Worm (Caenorhabditis elegans) whole organism, young adult: ENCODE data around the gene F53C3.1.

Source experiments
- F10E7.11 ChIP-seq: sonication (generic microtip); optimal IDR thresholded peaks from 2 replicates; lab custom pipeline; 2017; ENCODE audit warnings: mild to moderate bottlenecking, missing genetic modification characterization, moderate library complexity, missing compliant biosample characterization
- F37B4.10 ChIP-seq: fragments of 200-800 bp; sonication (Bioruptor generic); IDR thresholded peaks from 2 replicates; pipeline ENCODE4 v1.3.6; 2022; ENCODE audit warnings: missing genetic modification characterization, missing compliant biosample characterization
- F49E8.2 ChIP-seq: sonication (generic microtip); optimal IDR thresholded peaks from 3 replicates; lab custom pipeline; 2017; ENCODE audit warnings: missing genetic modification characterization, mild to moderate bottlenecking, missing compliant biosample characterization, antibody characterized with exemption, moderate library complexity; ENCODE audit not compliant: insufficient read depth
- F57C9.4 ChIP-seq: sonication (generic microtip); optimal IDR thresholded peaks from 2 replicates; lab custom pipeline; 2017; ENCODE audit warnings: mild to moderate bottlenecking, missing genetic modification characterization, missing compliant biosample characterization
- K11D2.4 ChIP-seq: fragments of 200-800 bp; sonication (Bioruptor generic); IDR thresholded peaks from 2 replicates; pipeline ENCODE4 v1.3.6; 2022; ENCODE audit warnings: missing genetic modification reagents, missing genetic modification characterization, missing compliant biosample characterization
- Y53F4B.3 ChIP-seq: fragments of 200-800 bp; sonication (Bioruptor generic); IDR thresholded peaks from 2 replicates; pipeline ENCODE4 v1.3.6; 2022; ENCODE audit warnings: missing genetic modification reagents, missing genetic modification characterization, missing compliant biosample characterization
- Y56A3A.18 ChIP-seq: fragments of 200-800 bp; sonication (Bioruptor generic); IDR thresholded peaks from 2 replicates; pipeline ENCODE4 v1.3.6; 2022; ENCODE audit warnings: missing genetic modification reagents, missing genetic modification characterization, missing compliant biosample characterization
- Y95B8A.8 ChIP-seq: fragments of 200-800 bp; sonication (Bioruptor generic); IDR thresholded peaks from 2 replicates; pipeline ENCODE4 v1.3.6; 2022; ENCODE audit warnings: missing genetic modification reagents, missing genetic modification characterization, missing compliant biosample characterization
- aptf-2 ChIP-seq: fragments of 200-800 bp; sonication (Bioruptor generic); conservative IDR thresholded peaks from 2 replicates; pipeline ENCODE4 v1.3.6; 2022; ENCODE audit warnings: missing genetic modification reagents, missing genetic modification characterization, missing compliant biosample characterization
- atf-7 ChIP-seq: sonication (generic microtip); optimal IDR thresholded peaks from 2 replicates; lab custom pipeline; 2017; ENCODE audit warnings: mild to moderate bottlenecking, missing genetic modification characterization, missing compliant biosample characterization
- attf-3 ChIP-seq: fragments of 200-800 bp; sonication (Bioruptor generic); conservative IDR thresholded peaks from 2 replicates; pipeline ENCODE4 v1.3.6; 2022; ENCODE audit warnings: missing genetic modification reagents, missing genetic modification characterization, missing compliant biosample characterization
- attf-5 ChIP-seq: fragments of 200-800 bp; sonication (Bioruptor generic); optimal IDR thresholded peaks from 2 replicates; lab custom pipeline; 2018; ENCODE audit warnings: mild to moderate bottlenecking, missing genetic modification characterization, missing compliant biosample characterization
- ccch-3 ChIP-seq: fragments of 200-800 bp; sonication (Bioruptor generic); optimal IDR thresholded peaks from 2 replicates; lab custom pipeline; 2018; ENCODE audit warnings: mild to moderate bottlenecking, missing genetic modification characterization, missing compliant biosample characterization
- ceh-100 ChIP-seq: fragments of 200-800 bp; sonication (Bioruptor generic); IDR thresholded peaks from 2 replicates; pipeline ENCODE4 v1.3.6; 2022; ENCODE audit warnings: missing genetic modification reagents, missing genetic modification characterization, missing compliant biosample characterization
- ceh-27 ChIP-seq: fragments of 200-800 bp; sonication (Bioruptor generic); optimal IDR thresholded peaks from 2 replicates; lab custom pipeline; 2018; ENCODE audit warnings: mild to moderate bottlenecking, missing genetic modification characterization, moderate library complexity, missing compliant biosample characterization
- ceh-79 ChIP-seq: sonication (generic microtip); optimal IDR thresholded peaks from 2 replicates; lab custom pipeline; 2017; ENCODE audit warnings: mild to moderate bottlenecking, missing genetic modification characterization, missing compliant biosample characterization
- die-1 ChIP-seq: sonication (generic microtip); optimal IDR thresholded peaks from 2 replicates; lab custom pipeline; 2016; ENCODE audit warnings: missing genotype, mild to moderate bottlenecking, missing genetic modification characterization, missing compliant biosample characterization
- efl-1 ChIP-seq: fragments of 150-350 bp; optimal IDR thresholded peaks from 2 replicates; lab custom pipeline; 2014; ENCODE audit warnings: missing biosample characterization, missing genetic modification reagents, missing genetic modification characterization
- ekl-4 ChIP-seq: fragments of 200-800 bp; sonication (Bioruptor generic); IDR thresholded peaks from 2 replicates; pipeline ENCODE4 v1.3.6; 2022; ENCODE audit warnings: missing genetic modification reagents, missing genetic modification characterization, missing compliant biosample characterization
- ets-4 ChIP-seq: fragments of 200-800 bp; sonication (Bioruptor generic); optimal IDR thresholded peaks from 2 replicates; lab custom pipeline; 2018; ENCODE audit warnings: mild to moderate bottlenecking, missing genetic modification characterization, missing compliant biosample characterization
- gei-17 ChIP-seq: fragments of 200-800 bp; sonication (Bioruptor generic); optimal IDR thresholded peaks from 2 replicates; lab custom pipeline; 2018; ENCODE audit warnings: mild to moderate bottlenecking, missing genetic modification characterization, missing compliant biosample characterization
- hmg-1.2 ChIP-seq: fragments of 200-800 bp; sonication (Bioruptor generic); IDR thresholded peaks from 2 replicates; pipeline ENCODE4 v1.3.6; 2022; ENCODE audit warnings: missing genetic modification reagents, missing genetic modification characterization, missing compliant biosample characterization
- hmg-20 ChIP-seq: fragments of 200-800 bp; sonication (Bioruptor generic); IDR thresholded peaks from 2 replicates; pipeline ENCODE4 v1.3.6; 2022; ENCODE audit warnings: missing genetic modification reagents, missing genetic modification characterization, missing compliant biosample characterization
- lag-1 ChIP-seq: fragments of 200-800 bp; sonication (Bioruptor generic); IDR thresholded peaks from 2 replicates; pipeline ENCODE4 v1.3.6; 2022; ENCODE audit warnings: missing genetic modification reagents, missing genetic modification characterization, missing compliant biosample characterization
- let-607 ChIP-seq, 2 experiments: fragments of 200-800 bp in 1 of 2; sonication (Bioruptor generic) in 1 of 2; sonication (generic microtip) in 1 of 2; optimal IDR thresholded peaks; 2 replicates each; lab custom pipeline; 2016 to 2018; ENCODE audit warnings: mild to moderate bottlenecking in 2 of 2, missing compliant biosample characterization in 2 of 2, missing genetic modification characterization in 2 of 2, moderate library complexity in 2 of 2, missing genotype in 1 of 2
- lin-54 ChIP-seq: fragments of 200-800 bp; sonication (Bioruptor generic); optimal IDR thresholded peaks from 2 replicates; lab custom pipeline; 2018; ENCODE audit warnings: mild to moderate bottlenecking, missing genetic modification characterization, missing compliant biosample characterization
- lsy-27 ChIP-seq: sonication (generic microtip); optimal IDR thresholded peaks from 2 replicates; lab custom pipeline; 2017; ENCODE audit warnings: missing genetic modification characterization, mild to moderate bottlenecking, missing compliant biosample characterization, antibody characterized with exemption, missing genotype, borderline replicate concordance; ENCODE audit not compliant: insufficient read depth
- madf-10 ChIP-seq: sonication (generic microtip); optimal IDR thresholded peaks from 2 replicates; lab custom pipeline; 2016; ENCODE audit warnings: mild to moderate bottlenecking, missing genetic modification characterization, missing compliant biosample characterization
- madf-3 ChIP-seq: fragments of 200-800 bp; sonication (Bioruptor generic); IDR thresholded peaks from 2 replicates; pipeline ENCODE4 v1.3.6; 2022; ENCODE audit warnings: missing genetic modification reagents, missing genetic modification characterization, missing compliant biosample characterization
- madf-8 ChIP-seq: fragments of 200-800 bp; sonication (Bioruptor generic); conservative IDR thresholded peaks from 2 replicates; pipeline ENCODE4 v1.3.6; 2022; ENCODE audit warnings: missing genetic modification reagents, missing genetic modification characterization, missing compliant biosample characterization
- nfya-2 ChIP-seq: fragments of 200-800 bp; sonication (Bioruptor generic); IDR thresholded peaks from 2 replicates; pipeline ENCODE4 v1.3.6; 2022; ENCODE audit warnings: missing genetic modification reagents, missing genetic modification characterization, missing compliant biosample characterization
- nhr-80 ChIP-seq: sonication (generic microtip); optimal IDR thresholded peaks from 2 replicates; lab custom pipeline; 2016; ENCODE audit warnings: missing genetic modification characterization, missing compliant biosample characterization
- nhr-90 ChIP-seq: sonication (generic microtip); optimal IDR thresholded peaks from 2 replicates; lab custom pipeline; 2016; ENCODE audit warnings: missing genotype, mild to moderate bottlenecking, missing genetic modification characterization, missing compliant biosample characterization
- rcor-1 ChIP-seq: fragments of 200-800 bp; sonication (Bioruptor generic); IDR thresholded peaks from 2 replicates; pipeline ENCODE4 v1.3.6; 2022; ENCODE audit warnings: missing genetic modification reagents, missing genetic modification characterization, missing compliant biosample characterization
- repo-1 ChIP-seq: sonication (generic microtip); optimal IDR thresholded peaks from 2 replicates; lab custom pipeline; 2017; ENCODE audit warnings: mild to moderate bottlenecking, missing genetic modification characterization, missing compliant biosample characterization
- snpc-1.3 ChIP-seq: sonication (generic microtip); optimal IDR thresholded peaks from 2 replicates; lab custom pipeline; 2017; ENCODE audit warnings: missing genetic modification characterization, mild to moderate bottlenecking, missing compliant biosample characterization, antibody characterized with exemption, moderate library complexity, missing genotype, missing genetic modification reagents; ENCODE audit not compliant: insufficient read depth
- snpc-4 ChIP-seq, 5 experiments: fragments of 150-350 bp in 1 of 5; sonication (generic microtip) in 4 of 5; optimal IDR thresholded peaks; 2 replicates each; lab custom pipeline; 2014 to 2018; ENCODE audit warnings: missing genetic modification characterization in 5 of 5, missing biosample characterization in 3 of 5, antibody characterized with exemption in 2 of 5, mild to moderate bottlenecking in 2 of 5, missing compliant biosample characterization in 2 of 5, missing genotype in 2 of 5, moderate library complexity in 2 of 5, missing genetic modification reagents in 1 of 5
- tlf-1 ChIP-seq: fragments of 200-800 bp; sonication (Bioruptor generic); optimal IDR thresholded peaks from 2 replicates; lab custom pipeline; 2018; ENCODE audit warnings: mild to moderate bottlenecking, missing genetic modification characterization, missing compliant biosample characterization
- unc-130 ChIP-seq: sonication (generic microtip); optimal IDR thresholded peaks from 2 replicates; lab custom pipeline; 2016; ENCODE audit warnings: missing genetic modification reagents, missing genetic modification characterization, missing compliant biosample characterization
- unc-62 ChIP-seq: fragments of 150-350 bp; optimal IDR thresholded peaks from 2 replicates; lab custom pipeline; 2014; ENCODE audit warnings: missing biosample characterization, missing genetic modification reagents, missing genetic modification characterization
- zim-3 ChIP-seq: sonication (generic microtip); optimal IDR thresholded peaks from 2 replicates; lab custom pipeline; 2017; ENCODE audit warnings: mild to moderate bottlenecking, missing genetic modification characterization, moderate library complexity, missing compliant biosample characterization
- ztf-26 ChIP-seq: sonication (generic microtip); optimal IDR thresholded peaks from 2 replicates; lab custom pipeline; 2017; ENCODE audit warnings: missing genetic modification characterization, missing compliant biosample characterization
- ztf-3 ChIP-seq: fragments of 200-800 bp; sonication (Bioruptor generic); optimal IDR thresholded peaks from 2 replicates; lab custom pipeline; 2018; ENCODE audit warnings: mild to moderate bottlenecking, missing genetic modification characterization, missing compliant biosample characterization

Gene F53C3.1

ce11 chrII:3877127-3877526 is 34.7 kb upstream of the F53C3.1 start, which contains the start of gene nep-3:
nep-3 (minus strand) TSS chrII:3877227.
- TF ChIP-seq tlf-1 (GFP tag; lab: Kevin White, UChicago): no peak
- TF ChIP-seq ceh-100 (GFP tag; lab: Robert Waterston, UW): no peak
- TF ChIP-seq hmg-1.2 (GFP tag; lab: Robert Waterston, UW): no peak
- TF ChIP-seq lag-1: no peak
- TF ChIP-seq unc-62: no peak
- TF ChIP-seq nhr-90 (tag; lab: Kevin White, UChicago): no peak
- no peak for TF ChIP-seq ccch-3 (GFP tag; lab: Kevin White, UChicago)
- no peak for TF ChIP-seq efl-1
- no peak for TF ChIP-seq hmg-20 (GFP tag; lab: Robert Waterston, UW)
- no peak for TF ChIP-seq let-607 (tag; optimal IDR thresholded peaks at IDR 0.05; lab: Kevin White, UChicago)

DNA sequence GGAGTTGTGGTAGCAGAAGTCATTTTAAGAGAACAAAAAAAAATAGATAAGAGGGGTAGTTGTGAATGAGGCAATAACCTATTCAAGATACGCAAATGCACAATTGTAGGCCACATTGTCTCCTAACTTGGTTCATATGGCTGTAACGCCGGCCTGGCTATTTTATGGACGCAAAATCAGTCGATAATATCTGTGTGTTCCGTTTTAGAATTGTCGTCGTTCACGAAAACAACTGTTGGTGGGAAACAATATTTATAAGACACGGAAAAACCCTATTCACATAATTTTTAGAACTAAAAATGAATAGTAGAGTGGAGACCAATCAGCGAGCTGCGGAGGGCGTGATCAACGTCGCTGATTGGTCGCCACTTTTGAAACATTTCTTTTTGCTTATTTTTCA is 33.9 kb upstream of the F53C3.1 start, which contains the start of gene sdz-7:
sdz-7 (minus strand) TSS at position 101 of the 400 bp plus-strand sequence.
- no peak for TF ChIP-seq gei-17 (GFP tag; lab: Kevin White, UChicago)
- no peak for TF ChIP-seq madf-10
- TF ChIP-seq die-1 (tag; lab: Kevin White, UChicago): no peak
- TF ChIP-seq zim-3: no peak
- TF ChIP-seq ztf-3 (GFP tag; lab: Kevin White, UChicago): no peak
- TF ChIP-seq attf-5 (GFP tag; lab: Kevin White, UChicago): no peak
- no peak for TF ChIP-seq ztf-26 (tag; lab: Kevin White, UChicago)
- TF ChIP-seq F49E8.2 (tag; lab: Kevin White, UChicago): no peak
- TF ChIP-seq F57C9.4 (tag; lab: Kevin White, UChicago): no peak
- TF ChIP-seq ekl-4 (GFP tag; lab: Robert Waterston, UW): no peak
- TF ChIP-seq snpc-1.3: no peak
- no peak for TF ChIP-seq nfya-2 (GFP tag; lab: Robert Waterston, UW)
- no peak for TF ChIP-seq F10E7.11 (tag; lab: Kevin White, UChicago)

DNA sequence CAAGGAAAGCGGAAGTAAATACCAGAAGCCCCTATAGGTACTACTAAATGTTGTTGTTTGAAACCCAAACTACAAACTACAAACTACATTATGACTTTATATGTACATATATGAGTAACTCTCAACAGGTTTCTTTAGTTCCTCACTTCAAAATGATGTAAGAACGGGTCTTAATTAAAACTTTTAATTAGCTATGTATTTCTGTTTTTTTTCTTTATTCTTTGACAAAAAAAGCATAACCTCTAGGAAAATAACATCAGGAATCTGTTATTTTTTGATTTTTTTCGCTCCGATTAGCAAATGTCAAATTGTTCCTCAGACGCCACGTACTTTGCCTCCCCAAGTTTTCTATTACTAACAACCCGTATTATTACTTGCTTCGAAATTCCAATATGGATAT is 33.5 kb upstream of the F53C3.1 start, which contains the start of gene srh-250:
srh-250 (plus strand) TSS at position 301 of the 400 bp plus-strand sequence.
- no peak for TF ChIP-seq F49E8.2 (tag; lab: Kevin White, UChicago)
- TF ChIP-seq madf-8 (GFP tag; lab: Robert Waterston, UW): no peak
- TF ChIP-seq K11D2.4 (GFP tag; lab: Robert Waterston, UW): no peak
- TF ChIP-seq snpc-4 (GFP tag; optimal IDR thresholded peaks at IDR 0.05; lab: Kevin White, UChicago): no peak
- no peak for TF ChIP-seq snpc-4 (tag; optimal IDR thresholded peaks at IDR 0.05; lab: Kevin White, UChicago)
- no peak for TF ChIP-seq unc-130
- no peak for TF ChIP-seq madf-3 (GFP tag; lab: Robert Waterston, UW)
- no peak for TF ChIP-seq Y56A3A.18
- no peak for TF ChIP-seq nhr-80 (tag; lab: Kevin White, UChicago)
- TF ChIP-seq aptf-2 (GFP tag; lab: Robert Waterston, UW): no peak
- TF ChIP-seq ztf-26 (tag; lab: Kevin White, UChicago): no peak
- no peak for TF ChIP-seq rcor-1 (GFP tag; lab: Robert Waterston, UW)

DNA sequence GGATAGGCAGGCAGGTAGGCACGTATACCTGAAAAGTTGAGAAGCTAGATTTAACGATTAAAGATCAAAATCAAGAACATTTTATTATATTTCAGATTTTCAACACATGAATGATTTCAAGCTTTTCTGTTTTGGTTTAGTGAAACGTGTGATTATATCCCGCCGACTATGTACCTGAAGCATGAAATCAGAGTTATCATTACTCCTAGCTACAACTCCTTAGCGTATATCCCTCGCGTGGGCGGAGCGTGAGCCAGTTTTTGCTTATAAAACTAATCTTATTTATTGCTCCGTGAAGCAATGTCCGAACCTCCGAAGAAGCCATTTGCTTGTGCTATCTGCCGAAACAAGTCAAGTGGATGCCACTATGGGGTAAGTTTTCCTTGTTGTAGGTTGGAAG is 31.9 kb upstream of the F53C3.1 start, which contains the start of gene nhr-166:
nhr-166 (plus strand) TSS at position 301 of the 400 bp plus-strand sequence.
- no peak for TF ChIP-seq Y56A3A.18
- no peak for TF ChIP-seq F37B4.10 (GFP tag; lab: Robert Waterston, UW)
- no peak for TF ChIP-seq Y95B8A.8 (GFP tag; lab: Robert Waterston, UW)
- no peak for TF ChIP-seq lin-54 (GFP tag; lab: Kevin White, UChicago)
- TF ChIP-seq Y53F4B.3 (GFP tag; lab: Robert Waterston, UW): no peak
- TF ChIP-seq ceh-79 (tag; lab: Kevin White, UChicago): no peak
- no peak for TF ChIP-seq atf-7 (tag; lab: Kevin White, UChicago)
- TF ChIP-seq madf-8 (GFP tag; lab: Robert Waterston, UW): no peak
- no peak for TF ChIP-seq ceh-27 (GFP tag; lab: Kevin White, UChicago)
- TF ChIP-seq lsy-27: no peak
- no peak for TF ChIP-seq ets-4 (GFP tag; lab: Kevin White, UChicago)
- no peak for TF ChIP-seq attf-3
- TF ChIP-seq K11D2.4 (GFP tag; lab: Robert Waterston, UW): no peak
- TF ChIP-seq repo-1 (tag; lab: Kevin White, UChicago): no peak
- no peak for TF ChIP-seq gei-17 (GFP tag; lab: Kevin White, UChicago)
- TF ChIP-seq, all 124 proteins: peak for 0
